Worm (Caenorhabditis elegans) whole organism, late embryonic: ENCODE measurements around the gene vap-1.

ENCODE experiments used
- C08G9.2 ChIP-seq: sonication (generic microtip); optimal IDR thresholded peaks from 2 replicates; lab custom pipeline; 2016; ENCODE audit warnings: mild to moderate bottlenecking, missing genetic modification characterization, moderate library complexity, missing compliant biosample characterization
- C38D4.7 ChIP-seq: fragments of 200-800 bp; sonication (Bioruptor generic); optimal IDR thresholded peaks from 2 replicates; lab custom pipeline; 2018; ENCODE audit warnings: mild to moderate bottlenecking, missing genetic modification characterization, moderate library complexity, missing compliant biosample characterization
- K02D7.2 ChIP-seq: sonication (generic microtip); optimal IDR thresholded peaks from 2 replicates; lab custom pipeline; 2017; ENCODE audit warnings: mild to moderate bottlenecking, missing genetic modification characterization, missing compliant biosample characterization
- T23F11.4 ChIP-seq: fragments of 200-800 bp; sonication (Bioruptor generic); optimal IDR thresholded peaks from 2 replicates; lab custom pipeline; 2018; ENCODE audit warnings: mild to moderate bottlenecking, missing genetic modification characterization, missing compliant biosample characterization
- Y22D7AL.16 ChIP-seq: sonication (generic microtip); optimal IDR thresholded peaks from 2 replicates; lab custom pipeline; 2016; ENCODE audit warnings: missing genetic modification characterization, missing compliant biosample characterization
- ahr-1 ChIP-seq: sonication (generic microtip); optimal IDR thresholded peaks from 2 replicates; lab custom pipeline; 2016; ENCODE audit warnings: missing genetic modification characterization, missing compliant biosample characterization
- ceh-14 ChIP-seq: sonication (generic microtip); optimal IDR thresholded peaks from 2 replicates; lab custom pipeline; 2016; ENCODE audit warnings: missing genotype, missing genetic modification characterization, missing compliant biosample characterization
- ceh-19 ChIP-seq: fragments of 200-800 bp; sonication (Bioruptor generic); optimal IDR thresholded peaks from 2 replicates; lab custom pipeline; 2018; ENCODE audit warnings: mild to moderate bottlenecking, missing genetic modification characterization, missing compliant biosample characterization
- ceh-2 ChIP-seq: sonication (generic microtip); optimal IDR thresholded peaks from 2 replicates; lab custom pipeline; 2016; ENCODE audit warnings: missing genotype, missing genetic modification characterization, missing compliant biosample characterization
- ceh-22 ChIP-seq: sonication (generic microtip); optimal IDR thresholded peaks from 2 replicates; lab custom pipeline; 2017; ENCODE audit warnings: missing biosample characterization, missing genetic modification characterization
- ceh-24 ChIP-seq: sonication (generic microtip); optimal IDR thresholded peaks from 2 replicates; lab custom pipeline; 2016; ENCODE audit warnings: mild to moderate bottlenecking, missing genetic modification characterization, missing compliant biosample characterization
- ceh-48 ChIP-seq: sonication (generic microtip); optimal IDR thresholded peaks from 2 replicates; lab custom pipeline; 2016; ENCODE audit warnings: missing genetic modification characterization, inconsistent platforms, missing compliant biosample characterization
- ceh-9 ChIP-seq: sonication (generic microtip); optimal IDR thresholded peaks from 2 replicates; lab custom pipeline; 2016; ENCODE audit warnings: mild to moderate bottlenecking, missing genetic modification characterization, inconsistent platforms, missing compliant biosample characterization
- che-1 ChIP-seq: sonication (generic microtip); optimal IDR thresholded peaks from 2 replicates; lab custom pipeline; 2016; ENCODE audit warnings: mild to moderate bottlenecking, missing genetic modification characterization, missing compliant biosample characterization
- dve-1 ChIP-seq: sonication (generic microtip); optimal IDR thresholded peaks from 2 replicates; lab custom pipeline; 2017; ENCODE audit warnings: antibody characterized with exemption, mild to moderate bottlenecking, missing genetic modification characterization, missing compliant biosample characterization
- elt-2 ChIP-seq: sonication (generic microtip); optimal IDR thresholded peaks from 2 replicates; lab custom pipeline; 2016; ENCODE audit warnings: missing genetic modification reagents, missing genetic modification characterization, missing compliant biosample characterization
- elt-4 ChIP-seq: sonication (generic microtip); optimal IDR thresholded peaks from 2 replicates; lab custom pipeline; 2016; ENCODE audit warnings: missing genetic modification characterization, missing compliant biosample characterization
- gmeb-2 ChIP-seq: sonication (generic microtip); optimal IDR thresholded peaks from 2 replicates; lab custom pipeline; 2016; ENCODE audit warnings: missing genetic modification characterization, inconsistent platforms, missing compliant biosample characterization
- hlh-15 ChIP-seq: sonication (generic microtip); optimal IDR thresholded peaks from 2 replicates; lab custom pipeline; 2016; ENCODE audit warnings: missing genetic modification characterization, missing compliant biosample characterization
- hlh-30 ChIP-seq: sonication (generic microtip); optimal IDR thresholded peaks from 2 replicates; lab custom pipeline; 2017; ENCODE audit warnings: antibody characterized with exemption, missing genetic modification characterization, missing compliant biosample characterization; ENCODE audit not compliant: insufficient read depth
- hlh-6 ChIP-seq: sonication (generic microtip); optimal IDR thresholded peaks from 2 replicates; lab custom pipeline; 2016; ENCODE audit warnings: missing genotype, missing genetic modification characterization, missing compliant biosample characterization
- hlh-8 ChIP-seq: sonication (generic microtip); optimal IDR thresholded peaks from 2 replicates; lab custom pipeline; 2016; ENCODE audit warnings: missing genotype, missing genetic modification characterization, missing compliant biosample characterization
- lim-6 ChIP-seq: sonication (generic microtip); optimal IDR thresholded peaks from 2 replicates; lab custom pipeline; 2016; ENCODE audit warnings: missing genetic modification characterization, missing compliant biosample characterization
- lin-11 ChIP-seq: fragments of 200-800 bp; sonication (Bioruptor generic); optimal IDR thresholded peaks from 2 replicates; lab custom pipeline; 2018; ENCODE audit warnings: mild to moderate bottlenecking, missing genetic modification characterization, missing compliant biosample characterization
- mec-3 ChIP-seq: sonication (generic microtip); optimal IDR thresholded peaks from 2 replicates; lab custom pipeline; 2016; ENCODE audit warnings: borderline replicate concordance, missing genetic modification characterization, missing compliant biosample characterization
- nfya-1 ChIP-seq: sonication (generic microtip); optimal IDR thresholded peaks from 2 replicates; lab custom pipeline; 2017; ENCODE audit warnings: missing genetic modification characterization, mild to moderate bottlenecking, missing compliant biosample characterization, antibody characterized with exemption, moderate library complexity
- nhr-11 ChIP-seq: fragments of 150-350 bp; optimal IDR thresholded peaks from 2 replicates; lab custom pipeline; 2014; ENCODE audit warnings: missing biosample characterization, missing genetic modification characterization
- npax-4 ChIP-seq: sonication (generic microtip); optimal IDR thresholded peaks from 2 replicates; lab custom pipeline; 2016; ENCODE audit warnings: missing genetic modification characterization, missing compliant biosample characterization
- odd-2 ChIP-seq: sonication (generic microtip); optimal IDR thresholded peaks from 2 replicates; lab custom pipeline; 2017; ENCODE audit warnings: antibody characterized with exemption, mild to moderate bottlenecking, missing genetic modification characterization, missing compliant biosample characterization
- pag-3 ChIP-seq: sonication (generic microtip); optimal IDR thresholded peaks from 2 replicates; lab custom pipeline; 2016; ENCODE audit warnings: missing compliant biosample characterization, missing genetic modification characterization, borderline replicate concordance
- pat-9 ChIP-seq: fragments of 200-800 bp; sonication (Bioruptor generic); optimal IDR thresholded peaks from 2 replicates; lab custom pipeline; 2018; ENCODE audit warnings: mild to moderate bottlenecking, missing genetic modification characterization, moderate library complexity, missing compliant biosample characterization
- pha-2 ChIP-seq: sonication (generic microtip); optimal IDR thresholded peaks from 2 replicates; lab custom pipeline; 2017; ENCODE audit warnings: mild to moderate bottlenecking, missing genetic modification characterization, missing compliant biosample characterization
- pha-4 ChIP-seq: fragments of 150-350 bp; optimal IDR thresholded peaks from 2 replicates; lab custom pipeline; 2018; ENCODE audit warnings: missing biosample characterization, missing genetic modification reagents, missing genetic modification characterization
- pqm-1 ChIP-seq: sonication (generic microtip); optimal IDR thresholded peaks from 2 replicates; lab custom pipeline; 2016; ENCODE audit warnings: missing genetic modification characterization, missing compliant biosample characterization
- pros-1 ChIP-seq: fragments of 150-350 bp; optimal IDR thresholded peaks from 2 replicates; lab custom pipeline; 2014; ENCODE audit warnings: missing biosample characterization, missing genetic modification reagents, missing genetic modification characterization
- rnt-1 ChIP-seq: sonication (generic microtip); optimal IDR thresholded peaks from 2 replicates; lab custom pipeline; 2016; ENCODE audit warnings: missing genetic modification characterization, missing compliant biosample characterization
- sox-2 ChIP-seq: fragments of 200-800 bp; sonication (Bioruptor generic); IDR thresholded peaks from 2 replicates; pipeline ENCODE4 v1.3.6; 2022; ENCODE audit warnings: missing genetic modification reagents, missing genetic modification characterization, missing compliant biosample characterization
- syd-9 ChIP-seq: sonication (generic microtip); optimal IDR thresholded peaks from 2 replicates; lab custom pipeline; 2016; ENCODE audit warnings: mild to moderate bottlenecking, missing genetic modification characterization, moderate library complexity, missing compliant biosample characterization
- tbx-2 ChIP-seq: sonication (generic microtip); optimal IDR thresholded peaks from 2 replicates; lab custom pipeline; 2016; ENCODE audit warnings: missing genetic modification characterization, missing compliant biosample characterization
- tbx-7 ChIP-seq: sonication (generic microtip); optimal IDR thresholded peaks from 2 replicates; lab custom pipeline; 2016; ENCODE audit warnings: missing genotype, missing genetic modification characterization, missing compliant biosample characterization
- unc-3 ChIP-seq, 2 experiments: fragments of 200-800 bp in 1 of 2; sonication (Bioruptor generic) in 1 of 2; sonication (generic microtip) in 1 of 2; conservative IDR thresholded peaks in 1 of 2; optimal IDR thresholded peaks in 1 of 2; 2 replicates each; pipeline versions ENCODE4 v1.3.6 to Lab custom; 2016 to 2022; ENCODE audit warnings: missing compliant biosample characterization in 2 of 2, missing genetic modification characterization in 2 of 2, missing genetic modification reagents in 1 of 2
- unc-55 ChIP-seq: sonication (generic microtip); optimal IDR thresholded peaks from 2 replicates; lab custom pipeline; 2017; ENCODE audit warnings: missing biosample characterization, missing genetic modification reagents, missing genetic modification characterization
- zip-5 ChIP-seq: sonication (generic microtip); optimal IDR thresholded peaks from 2 replicates; lab custom pipeline; 2016; ENCODE audit warnings: missing genetic modification characterization, missing compliant biosample characterization
- ztf-16 ChIP-seq: sonication (generic microtip); optimal IDR thresholded peaks from 2 replicates; lab custom pipeline; 2017; ENCODE audit warnings: missing genetic modification characterization, missing compliant biosample characterization

The vap-1 gene

ce11 chrX:17379675-17380074, 16.7 kb downstream of the vap-1 start, which contains the start of gene F10D7.10:
Gene F10D7.10 (minus strand): TSS chrX:17379775.
- TF ChIP-seq ceh-48 (tag; lab: Kevin White, UChicago) (no peak), ceh-9 (tag; lab: Kevin White, UChicago) (no peak), mec-3 (tag; lab: Kevin White, UChicago) (no peak), hlh-15 (tag; lab: Kevin White, UChicago) (no peak), nfya-1 (no peak), Y22D7AL.16 (tag; lab: Kevin White, UChicago) (no peak), zip-5 (tag; lab: Kevin White, UChicago) (no peak), gmeb-2 (no peak), T23F11.4 (GFP tag; lab: Kevin White, UChicago) (no peak), dve-1 (tag; lab: Kevin White, UChicago) (no peak), ztf-16 (tag; lab: Kevin White, UChicago) (no peak), ceh-2 (tag; lab: Kevin White, UChicago) (no peak), pqm-1 (tag; lab: Kevin White, UChicago) (no peak), elt-4 (tag; lab: Kevin White, UChicago) (no peak), K02D7.2 (tag; lab: Kevin White, UChicago) (no peak), hlh-6 (no peak), ceh-22 (tag; lab: Kevin White, UChicago) (no peak), pros-1 (tag; lab: Kevin White, UChicago) (no peak), tbx-2 (tag; lab: Kevin White, UChicago) (no peak)

ce11 chrX:17378996-17379395, 17.4 kb downstream of the vap-1 start:
- TF ChIP-seq unc-3 (GFP tag; conservative IDR thresholded peaks at IDR 0.05; lab: Robert Waterston, UW) (no peak), unc-3 (tag; optimal IDR thresholded peaks at IDR 0.05; lab: Kevin White, UChicago) (no peak), syd-9 (tag; lab: Kevin White, UChicago) (no peak), gmeb-2 (no peak), odd-2 (tag; lab: Kevin White, UChicago) (no peak), ahr-1 (no peak), dve-1 (tag; lab: Kevin White, UChicago) (no peak), sox-2 (GFP tag; lab: Robert Waterston, UW) (no peak), C38D4.7 (no peak), pag-3 (tag; lab: Kevin White, UChicago) (no peak), C08G9.2 (tag; lab: Kevin White, UChicago) (no peak), ceh-2 (tag; lab: Kevin White, UChicago) (no peak), ceh-24 (tag; lab: Kevin White, UChicago) (no peak), hlh-8 (tag; lab: Kevin White, UChicago) (no peak), hlh-6 (no peak), pqm-1 (tag; lab: Kevin White, UChicago) (no peak), npax-4 (no peak), che-1 (tag; lab: Kevin White, UChicago) (no peak), ceh-19 (GFP tag; lab: Kevin White, UChicago) (no peak), rnt-1 (tag; lab: Kevin White, UChicago) (no peak)

ce11 chrX:17375877-17376276, 20.5 kb downstream of the vap-1 start:
- TF ChIP-seq lin-11 (tag; lab: Kevin White, UChicago) (no peak), elt-2 (peak; percentile 31)

DNA sequence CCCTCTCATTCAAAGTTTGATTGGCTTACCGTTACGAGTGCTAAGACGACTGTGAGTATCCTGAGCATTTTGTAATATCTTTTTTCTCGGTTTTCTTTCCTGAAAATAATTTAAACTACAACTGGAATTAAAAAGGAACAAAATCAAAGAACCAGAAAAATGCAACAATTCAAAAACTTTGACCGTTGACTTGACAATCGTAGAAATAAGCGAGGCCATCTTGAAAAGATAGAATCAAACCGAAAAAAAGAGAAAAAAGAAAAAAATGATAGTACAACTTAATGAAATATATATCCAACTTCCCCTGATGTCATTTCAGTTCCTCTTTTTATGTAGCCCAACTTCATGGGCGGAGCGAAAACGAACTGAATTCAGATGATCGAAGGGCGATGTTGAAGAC, 21.8 kb downstream of the vap-1 start, which contains the start of gene F10D7.3:
TSS of gene F10D7.3 (minus strand) at position 101 of the 400 bp plus-strand sequence.
- TF ChIP-seq pat-9 (tag; lab: Kevin White, UChicago), result no peak
- no peak for TF ChIP-seq ceh-48 (tag; lab: Kevin White, UChicago)
- TF ChIP-seq elt-2, result no peak
- no peak for TF ChIP-seq lim-6 (tag; lab: Kevin White, UChicago)
- no peak for TF ChIP-seq nhr-11 (tag; lab: Kevin White, UChicago)
- no peak for TF ChIP-seq tbx-7 (tag; lab: Kevin White, UChicago)
- TF ChIP-seq Y22D7AL.16 (tag; lab: Kevin White, UChicago), result no peak
- TF ChIP-seq nfya-1, result no peak
- TF ChIP-seq gmeb-2, result no peak
- TF ChIP-seq pha-2 (tag; lab: Kevin White, UChicago), result no peak
- TF ChIP-seq pha-4, result no peak
- no peak for TF ChIP-seq ceh-14 (tag; lab: Kevin White, UChicago)
- TF ChIP-seq hlh-30, result no peak
- no peak for TF ChIP-seq unc-3 (GFP tag; conservative IDR thresholded peaks at IDR 0.05; lab: Robert Waterston, UW)
- no peak for TF ChIP-seq unc-3 (tag; optimal IDR thresholded peaks at IDR 0.05; lab: Kevin White, UChicago)
- TF ChIP-seq npax-4, result no peak
- no peak for TF ChIP-seq ceh-2 (tag; lab: Kevin White, UChicago)
- TF ChIP-seq ahr-1, result no peak
- TF ChIP-seq unc-55 (GFP tag; lab: Kevin White, UChicago), result no peak
